Worm (Caenorhabditis elegans) whole organism, L1 larva: ENCODE results near the gene Y54F10BM.3.

ENCODE experiments used
- C04F5.9 ChIP-seq: sonication (generic microtip); optimal IDR thresholded peaks from 2 replicates; lab custom pipeline; 2016; ENCODE audit warnings: missing genetic modification characterization, missing compliant biosample characterization
- C16A3.4 ChIP-seq: fragments of 150-350 bp; optimal IDR thresholded peaks from 2 replicates; lab custom pipeline; 2014; ENCODE audit warnings: missing biosample characterization, missing genetic modification characterization
- F16B12.6 ChIP-seq: fragments of 150-350 bp; optimal IDR thresholded peaks from 2 replicates; lab custom pipeline; 2014; ENCODE audit warnings: missing biosample characterization, missing genetic modification characterization
- ceh-8 ChIP-seq: fragments of 200-800 bp; sonication (Bioruptor generic); optimal IDR thresholded peaks from 2 replicates; lab custom pipeline; 2018; ENCODE audit warnings: mild to moderate bottlenecking, missing genetic modification characterization, moderate library complexity, missing compliant biosample characterization
- ceh-82 ChIP-seq, 3 experiments: fragments of 150-350 bp in 1 of 3; sonication (generic microtip) in 2 of 3; optimal IDR thresholded peaks; 2 replicates each; lab custom pipeline; 2014 to 2017; ENCODE audit warnings: missing biosample characterization in 3 of 3, missing genetic modification characterization in 3 of 3
- ces-1 ChIP-seq: fragments of 150-350 bp; optimal IDR thresholded peaks from 2 replicates; lab custom pipeline; 2014; ENCODE audit warnings: missing biosample characterization, missing genetic modification reagents, missing genetic modification characterization
- dpl-1 ChIP-seq, 3 experiments: fragments of 150-350 bp in 2 of 3; sonication (generic microtip) in 1 of 3; optimal IDR thresholded peaks; 2 replicates each; lab custom pipeline; 2014 to 2017; ENCODE audit warnings: missing biosample characterization in 3 of 3, missing genetic modification characterization in 3 of 3, missing genetic modification reagents in 3 of 3
- efl-1 ChIP-seq, 4 experiments: fragments of 150-350 bp; optimal IDR thresholded peaks in 3 of 4; peaks in 1 of 4; 1 replicate in 1 of 4; 2 replicates in 3 of 4; lab custom pipeline; 2014; ENCODE audit warnings: missing biosample characterization in 2 of 4, missing genetic modification characterization in 2 of 4, missing genetic modification reagents in 2 of 4
- efl-3 ChIP-seq: fragments of 200-800 bp; sonication (Bioruptor generic); optimal IDR thresholded peaks from 2 replicates; lab custom pipeline; 2018; ENCODE audit warnings: mild to moderate bottlenecking, missing genetic modification characterization, missing compliant biosample characterization
- egl-13 ChIP-seq: sonication (generic microtip); optimal IDR thresholded peaks from 2 replicates; lab custom pipeline; 2016; ENCODE audit warnings: missing genotype, missing genetic modification reagents, missing genetic modification characterization, missing compliant biosample characterization
- elt-2 ChIP-seq: sonication (generic microtip); optimal IDR thresholded peaks from 2 replicates; lab custom pipeline; 2016; ENCODE audit warnings: missing genetic modification characterization, mild to moderate bottlenecking, inconsistent platforms, missing compliant biosample characterization, missing genetic modification reagents
- elt-3 ChIP-seq, 6 experiments: fragments of 150-350 bp in 1 of 6; sonication (generic microtip); optimal IDR thresholded peaks; 2 replicates each; lab custom pipeline; 2017 to 2018; ENCODE audit warnings: missing biosample characterization in 6 of 6, missing genetic modification characterization in 6 of 6, inconsistent platforms in 1 of 6
- fkh-8 ChIP-seq: sonication (generic microtip); optimal IDR thresholded peaks from 2 replicates; lab custom pipeline; 2016; ENCODE audit warnings: mild to moderate bottlenecking, missing genetic modification characterization, missing compliant biosample characterization
- hlh-17 ChIP-seq: fragments of 200-800 bp; sonication (Bioruptor generic); optimal IDR thresholded peaks from 2 replicates; lab custom pipeline; 2018; ENCODE audit warnings: missing genetic modification characterization, mild to moderate bottlenecking, missing compliant biosample characterization, moderate library complexity, borderline replicate concordance
- irx-1 ChIP-seq: sonication (generic microtip); optimal IDR thresholded peaks from 2 replicates; lab custom pipeline; 2016; ENCODE audit warnings: missing genetic modification characterization, missing compliant biosample characterization
- isw-1 ChIP-seq: fragments of 200-800 bp; sonication (Bioruptor generic); IDR thresholded peaks from 2 replicates; pipeline ENCODE4 v1.3.6; 2022; ENCODE audit warnings: missing genetic modification characterization, missing compliant biosample characterization
- lin-35 ChIP-seq, 2 experiments: fragments of 150-350 bp; optimal IDR thresholded peaks; 2 replicates each; lab custom pipeline; 2014; ENCODE audit warnings: missing biosample characterization in 2 of 2, missing genetic modification characterization in 2 of 2, missing genetic modification reagents in 2 of 2
- lsy-2 ChIP-seq, 2 experiments: fragments of 150-350 bp; optimal IDR thresholded peaks; 2 replicates each; lab custom pipeline; 2014; ENCODE audit warnings: missing biosample characterization in 2 of 2, missing genetic modification characterization in 2 of 2
- mab-9 ChIP-seq: fragments of 200-800 bp; sonication (Bioruptor generic); IDR thresholded peaks from 2 replicates; pipeline ENCODE4 v1.3.6; 2022; ENCODE audit warnings: missing genetic modification reagents, missing genetic modification characterization, missing compliant biosample characterization
- mdl-1 ChIP-seq, 2 experiments: fragments of 150-350 bp; optimal IDR thresholded peaks; 2 replicates each; lab custom pipeline; 2014 to 2017; ENCODE audit warnings: missing biosample characterization in 2 of 2, missing genetic modification characterization in 2 of 2, inconsistent platforms in 1 of 2
- mep-1 ChIP-seq: fragments of 150-350 bp; optimal IDR thresholded peaks from 2 replicates; lab custom pipeline; 2014; ENCODE audit warnings: missing biosample characterization, missing genetic modification characterization
- nhr-20 ChIP-seq: sonication (generic microtip); optimal IDR thresholded peaks from 2 replicates; lab custom pipeline; 2016; ENCODE audit warnings: mild to moderate bottlenecking, missing genetic modification characterization, missing compliant biosample characterization
- nhr-85 ChIP-seq: sonication (generic microtip); peaks from one replicate; lab custom pipeline; 2016; ENCODE audit warnings: missing genetic modification characterization, inconsistent platforms, missing compliant biosample characterization
- nhr-90 ChIP-seq: sonication (generic microtip); optimal IDR thresholded peaks from 2 replicates; lab custom pipeline; 2016; ENCODE audit warnings: mild to moderate bottlenecking, missing genetic modification characterization, missing compliant biosample characterization; ENCODE audit not compliant: poor library complexity
- pag-3 ChIP-seq: sonication (generic microtip); optimal IDR thresholded peaks from 2 replicates; lab custom pipeline; 2017; ENCODE audit warnings: missing genetic modification characterization, mild to moderate bottlenecking, missing compliant biosample characterization, antibody characterized with exemption, borderline replicate concordance; ENCODE audit not compliant: insufficient read depth
- pqm-1 ChIP-seq: sonication (generic microtip); optimal IDR thresholded peaks from 3 replicates; lab custom pipeline; 2017; ENCODE audit warnings: missing biosample characterization, missing genetic modification characterization
- skn-1 ChIP-seq: fragments of 150-350 bp; optimal IDR thresholded peaks from 2 replicates; lab custom pipeline; 2014; ENCODE audit warnings: missing biosample characterization, missing genetic modification characterization
- snpc-4 ChIP-seq: fragments of 150-350 bp; optimal IDR thresholded peaks from 2 replicates; lab custom pipeline; 2014; ENCODE audit warnings: missing biosample characterization, missing genetic modification characterization
- snu-23 ChIP-seq: sonication (generic microtip); optimal IDR thresholded peaks from 2 replicates; lab custom pipeline; 2016; ENCODE audit warnings: missing genetic modification characterization, missing compliant biosample characterization
- sptf-1 ChIP-seq: fragments of 150-350 bp; optimal IDR thresholded peaks from 2 replicates; lab custom pipeline; 2014; ENCODE audit warnings: missing biosample characterization, missing genetic modification characterization
- tlp-1 ChIP-seq: fragments of 150-350 bp; optimal IDR thresholded peaks from 2 replicates; lab custom pipeline; 2014; ENCODE audit warnings: missing biosample characterization, missing genetic modification characterization
- unc-130 ChIP-seq: fragments of 150-350 bp; optimal IDR thresholded peaks from 2 replicates; lab custom pipeline; 2017; ENCODE audit warnings: missing biosample characterization, missing genetic modification characterization, inconsistent platforms
- unc-30 ChIP-seq: sonication (generic microtip); optimal IDR thresholded peaks from 2 replicates; lab custom pipeline; 2017; ENCODE audit warnings: missing biosample characterization, missing genetic modification characterization
- unc-98 ChIP-seq: fragments of 200-800 bp; sonication (Bioruptor generic); IDR thresholded peaks from 2 replicates; pipeline ENCODE4 v1.3.6; 2022; ENCODE audit warnings: missing genetic modification characterization, missing compliant biosample characterization
- vab-15 ChIP-seq: sonication (generic microtip); optimal IDR thresholded peaks from 2 replicates; lab custom pipeline; 2017; ENCODE audit warnings: missing genotype, mild to moderate bottlenecking, missing genetic modification characterization, missing compliant biosample characterization
- xbp-1 ChIP-seq: sonication (generic microtip); optimal IDR thresholded peaks from 2 replicates; lab custom pipeline; 2016; ENCODE audit warnings: missing genetic modification characterization, missing compliant biosample characterization

Gene Y54F10BM.3

ce11 chrIII:2310996-2311395 lies 29.2 kb downstream of the Y54F10BM.3 start:
- TF ChIP-seq elt-2 (no peak), tlp-1 (tag; lab: Kevin White, UChicago) (no peak), nhr-20 (tag; lab: Kevin White, UChicago) (no peak), lin-35 (GFP tag; optimal IDR thresholded peaks at IDR 0.05; lab: Kevin White, UChicago) (no peak), pqm-1 (tag; lab: Kevin White, UChicago) (no peak), C04F5.9 (tag; lab: Kevin White, UChicago) (no peak), elt-3 (tag; optimal IDR thresholded peaks at IDR 0.05; lab: Kevin White, UChicago) (no peak), mep-1 (tag; lab: Kevin White, UChicago) (no peak), hlh-17 (GFP tag; lab: Kevin White, UChicago) (no peak), ceh-82 (tag; optimal IDR thresholded peaks at IDR 0.05; lab: Kevin White, UChicago) (no peak)
- TF ChIP-seq, all 84 proteins: peak for 0

- TF ChIP-seq isw-1 (GFP tag; lab: Robert Waterston, UW) (0 out of 2 replicates have a peak, but pooled peaks have one; percentile 4), ceh-82 (tag; optimal IDR thresholded peaks at IDR 0.05; lab: Kevin White, UChicago) (peak in 1 of 3 experiments; percentile 30), F16B12.6 (tag; lab: Kevin White, UChicago) (peak; percentile 85), xbp-1 (tag; lab: Kevin White, UChicago) (peak; percentile 2), mep-1 (tag; lab: Kevin White, UChicago) (peak; percentile 51), vab-15 (no peak), lsy-2 (tag; optimal IDR thresholded peaks at IDR 0.05; lab: Kevin White, UChicago) (peak; percentile 39 to 47), mab-9 (GFP tag; lab: Robert Waterston, UW) (no peak), dpl-1 (GFP tag; optimal IDR thresholded peaks at IDR 0.05; lab: Kevin White, UChicago) (peak; percentile 25 to 70 (median 55)), tlp-1 (tag; lab: Kevin White, UChicago) (no peak), skn-1 (peak; percentile 9), nhr-85 (tag; lab: Kevin White, UChicago) (peak; percentile 51), ces-1 (GFP tag; lab: Kevin White, UChicago) (no peak), efl-1 (optimal IDR thresholded peaks at IDR 0.05; lab: Kevin White, UChicago) (peak; percentile 42 to 62), efl-1 (GFP tag; optimal IDR thresholded peaks at IDR 0.05 in 1 of 2; lab: Kevin White, UChicago) (peak; percentile 65 to 95), lin-35 (GFP tag; optimal IDR thresholded peaks at IDR 0.05; lab: Kevin White, UChicago) (peak; percentile 37 to 55), unc-130 (tag; lab: Kevin White, UChicago) (no peak), efl-3 (no peak)
Measured at ce11 chrIII:2313985-2314494, 32.2 kb downstream of the Y54F10BM.3 start, which contains the start of the genes fbxa-66 and iffb-1. fbxa-66 (minus strand) TSS chrIII:2314035. iffb-1 (plus strand) TSS chrIII:2314436.

- TF ChIP-seq C16A3.4 (tag; lab: Kevin White, UChicago) = no peak
- TF ChIP-seq efl-1 (optimal IDR thresholded peaks at IDR 0.05; lab: Kevin White, UChicago) = no peak
- peak in 1 of 2 experiments; percentile 68 for TF ChIP-seq efl-1 (GFP tag; optimal IDR thresholded peaks at IDR 0.05 in 1 of 2; lab: Kevin White, UChicago)
- no peak for TF ChIP-seq egl-13 (tag; lab: Kevin White, UChicago)
- no peak for TF ChIP-seq nhr-90
- no peak for TF ChIP-seq sptf-1 (tag; lab: Kevin White, UChicago)
Measured at ce11 chrIII:2314678-2315077, 32.9 kb downstream of the Y54F10BM.3 start.

- TF ChIP-seq snu-23 = no peak
- TF ChIP-seq mdl-1 (tag; optimal IDR thresholded peaks at IDR 0.05; lab: Kevin White, UChicago) = no peak
- TF ChIP-seq irx-1 = no peak
- TF ChIP-seq unc-98 (GFP tag; lab: Robert Waterston, UW) = no peak
- no peak for TF ChIP-seq nhr-20 (tag; lab: Kevin White, UChicago)
- no peak for TF ChIP-seq pag-3
- no peak for TF ChIP-seq ceh-8 (GFP tag; lab: Kevin White, UChicago)
- TF ChIP-seq unc-30 (tag; lab: Kevin White, UChicago) = no peak
- no peak for TF ChIP-seq snpc-4
- TF ChIP-seq fkh-8 = no peak
- TF ChIP-seq isw-1 (GFP tag; lab: Robert Waterston, UW) = no peak
Measured at ce11 chrIII:2316439-2316838, 34.6 kb downstream of the Y54F10BM.3 start.
